In the genomic region with DNA sequence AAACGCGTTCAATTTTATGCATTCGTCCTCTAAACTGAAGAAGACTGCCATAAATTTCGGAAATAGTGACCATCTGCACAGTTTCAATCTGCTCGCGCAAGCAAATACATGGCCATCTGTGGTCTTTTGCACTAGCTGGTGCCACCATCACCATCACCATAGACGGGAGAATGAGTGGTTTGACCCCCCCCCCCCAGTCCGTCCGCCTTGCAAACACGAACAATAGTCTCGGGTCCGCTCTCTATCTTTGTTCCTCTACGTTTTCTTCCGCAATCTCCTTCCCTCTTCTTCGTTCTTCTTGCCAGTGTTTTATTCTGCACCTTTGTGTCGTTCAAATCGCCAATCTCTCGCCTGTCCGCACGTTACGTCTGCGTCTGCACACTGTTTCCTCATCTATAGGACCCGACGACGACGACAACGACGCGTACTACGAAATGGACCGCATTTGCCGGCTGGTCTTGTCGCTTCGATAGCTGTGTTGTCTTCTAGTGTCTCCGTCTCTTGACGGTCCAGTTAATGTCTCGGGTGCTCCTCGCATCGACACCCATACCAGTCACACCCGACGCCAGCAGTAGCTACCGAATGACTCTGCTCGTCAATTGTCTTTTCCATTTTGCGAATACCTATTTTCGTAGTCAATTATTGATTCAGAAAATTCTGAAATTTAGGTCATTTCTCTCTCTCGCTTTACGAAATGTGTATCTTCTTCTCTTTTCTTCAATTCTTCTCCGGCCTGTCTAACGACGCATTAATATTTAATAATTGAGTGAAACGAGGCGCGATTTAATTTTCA, we compare ENCODE assay signal across 4 worm cellular contexts.
TF ChIP-seq lines count a peak whose summit lies in the region.

No protein-coding gene starts in this region.

TF ChIP-seq in whole organism, L2 larva, 48 proteins besides CTCF, POLR2A, EP300 and RAD21:
- TF ChIP-seq nhr-10 (tag; optimal IDR thresholded peaks at IDR 0.05; lab: Kevin White, UChicago) = no peak
- TF ChIP-seq F13H6.1 (tag; optimal IDR thresholded peaks at IDR 0.05; lab: Kevin White, UChicago) = peak; percentile 21
- TF ChIP-seq unc-55 (GFP tag; optimal IDR thresholded peaks at IDR 0.05; lab: Kevin White, UChicago) = peak; percentile 22
- peak; percentile 21 for TF ChIP-seq sma-9 (GFP tag; optimal IDR thresholded peaks at IDR 0.05; lab: Kevin White, UChicago)
- TF ChIP-seq sma-9 (tag; optimal IDR thresholded peaks at IDR 0.05; lab: Kevin White, UChicago) = no peak
- peak; percentile 83 for TF ChIP-seq nhr-129 (tag; optimal IDR thresholded peaks at IDR 0.05; lab: Kevin White, UChicago)
- TF ChIP-seq zag-1 (tag; optimal IDR thresholded peaks at IDR 0.05; lab: Kevin White, UChicago) = peak; percentile 51
- no peak for TF ChIP-seq nhr-11 (tag; optimal IDR thresholded peaks at IDR 0.05; lab: Kevin White, UChicago)

TF ChIP-seq in whole organism, L4 larva, 104 proteins besides CTCF, POLR2A, EP300 and RAD21 (continues in another document):
- TF ChIP-seq pqm-1 (tag; optimal IDR thresholded peaks at IDR 0.05; lab: Kevin White, UChicago) (no peak), daf-8 (GFP tag; IDR thresholded peaks at IDR 0.05; lab: Robert Waterston, UW) (no peak), madf-9 (GFP tag; conservative IDR thresholded peaks at IDR 0.05; lab: Robert Waterston, UW) (no peak), nhr-42 (GFP tag; IDR thresholded peaks at IDR 0.05; lab: Robert Waterston, UW) (0 out of 2 replicates have a peak, but pooled peaks have one; percentile 25), ztf-7 (tag; optimal IDR thresholded peaks at IDR 0.05; lab: Kevin White, UChicago) (no peak), spr-1 (tag; optimal IDR thresholded peaks at IDR 0.05; lab: Kevin White, UChicago) (peak; percentile 6), F49E8.2 (tag; optimal IDR thresholded peaks at IDR 0.05; lab: Kevin White, UChicago; ENCODE audit: borderline replicate concordance) (no peak), tag-97 (GFP tag; IDR thresholded peaks at IDR 0.05; lab: Robert Waterston, UW) (no peak), mdt-29 (GFP tag; IDR thresholded peaks at IDR 0.05; lab: Robert Waterston, UW) (no peak), lir-3 (tag; optimal IDR thresholded peaks at IDR 0.05; lab: Kevin White, UChicago) (no peak), F26F4.8 (GFP tag; conservative IDR thresholded peaks at IDR 0.05; lab: Robert Waterston, UW) (no peak), mes-2 (tag; optimal IDR thresholded peaks at IDR 0.05; lab: Kevin White, UChicago; ENCODE audit: poor library complexity, severe bottlenecking) (peak; percentile 27), fkh-10 (GFP tag; optimal IDR thresholded peaks at IDR 0.05; lab: Kevin White, UChicago) (peak; percentile 3), Y75B8A.6 (GFP tag; IDR thresholded peaks at IDR 0.05; lab: Robert Waterston, UW) (no peak), gei-8 (GFP tag; optimal IDR thresholded peaks at IDR 0.05; lab: Kevin White, UChicago) (peak; percentile 14), aha-1 (tag; lab: Kevin White, UChicago) (peak; percentile 32), mep-1 (tag; optimal IDR thresholded peaks at IDR 0.05; lab: Kevin White, UChicago) (peak; percentile 43), hlh-11 (tag; optimal IDR thresholded peaks at IDR 0.05; lab: Kevin White, UChicago) (peak; percentile 51), unc-62 (GFP tag; optimal IDR thresholded peaks at IDR 0.05 in 1 of 2; lab: Kevin White, UChicago) (peak in 1 of 2 experiments; percentile 79), unc-62 (tag; optimal IDR thresholded peaks at IDR 0.05; lab: Kevin White, UChicago) (no peak), snpc-4 (tag; optimal IDR thresholded peaks at IDR 0.05; lab: Kevin White, UChicago) (no peak), mxl-3 (GFP tag; optimal IDR thresholded peaks at IDR 0.05; lab: Kevin White, UChicago) (peak; percentile 32), duxl-1 (tag; optimal IDR thresholded peaks at IDR 0.05; lab: Kevin White, UChicago; ENCODE audit: poor library complexity) (no peak), nhr-28 (tag; optimal IDR thresholded peaks at IDR 0.05; lab: Kevin White, UChicago) (peak; percentile 22), lin-29 (GFP tag; IDR thresholded peaks at IDR 0.05; lab: Robert Waterston, UW) (no peak)

TF ChIP-seq in whole organism, late embryonic, 69 proteins besides CTCF, POLR2A, EP300 and RAD21 (continues in another document):
- TF ChIP-seq ceh-31 (tag; optimal IDR thresholded peaks at IDR 0.05; lab: Kevin White, UChicago) = peak; percentile 83
- no peak for TF ChIP-seq ama-1 (optimal IDR thresholded peaks at IDR 0.05; lab: Kevin White, UChicago)
- no peak for TF ChIP-seq eyg-1 (tag; optimal IDR thresholded peaks at IDR 0.05; lab: Kevin White, UChicago)
- TF ChIP-seq pha-2 (tag; optimal IDR thresholded peaks at IDR 0.05; lab: Kevin White, UChicago) = no peak
- TF ChIP-seq pqm-1 (tag; optimal IDR thresholded peaks at IDR 0.05; lab: Kevin White, UChicago) = no peak
- TF ChIP-seq ztf-16 (tag; optimal IDR thresholded peaks at IDR 0.05; lab: Kevin White, UChicago) = no peak
- peak; percentile 59 for TF ChIP-seq ref-2 (tag; optimal IDR thresholded peaks at IDR 0.05; lab: Kevin White, UChicago)
- no peak for TF ChIP-seq unc-3 (GFP tag; conservative IDR thresholded peaks at IDR 0.05; lab: Robert Waterston, UW)
- no peak for TF ChIP-seq unc-3 (tag; optimal IDR thresholded peaks at IDR 0.05; lab: Kevin White, UChicago)
- TF ChIP-seq hlh-30 (tag; optimal IDR thresholded peaks at IDR 0.05; lab: Kevin White, UChicago; ENCODE audit: insufficient read depth) = peak; percentile 11
- peak; percentile 4 for TF ChIP-seq unc-42 (tag; optimal IDR thresholded peaks at IDR 0.05; lab: Kevin White, UChicago)
- no peak for TF ChIP-seq ceh-48 (tag; optimal IDR thresholded peaks at IDR 0.05; lab: Kevin White, UChicago)
- peak; percentile 66 for TF ChIP-seq hlh-6 (tag; optimal IDR thresholded peaks at IDR 0.05; lab: Kevin White, UChicago)
- peak; percentile 40 for TF ChIP-seq fax-1 (tag; optimal IDR thresholded peaks at IDR 0.05; lab: Kevin White, UChicago)
- TF ChIP-seq C38D4.7 (GFP tag; optimal IDR thresholded peaks at IDR 0.05; lab: Kevin White, UChicago) = no peak
- TF ChIP-seq dve-1 (tag; optimal IDR thresholded peaks at IDR 0.05; lab: Kevin White, UChicago) = peak; percentile 47
- TF ChIP-seq unc-86 (tag; optimal IDR thresholded peaks at IDR 0.05; lab: Kevin White, UChicago) = peak; percentile 16
- peak; percentile 32 for TF ChIP-seq che-1 (tag; optimal IDR thresholded peaks at IDR 0.05; lab: Kevin White, UChicago)
- peak; percentile 11 for TF ChIP-seq unc-55 (GFP tag; optimal IDR thresholded peaks at IDR 0.05; lab: Kevin White, UChicago)
- peak; percentile 41 for TF ChIP-seq ceh-34 (tag; optimal IDR thresholded peaks at IDR 0.05; lab: Kevin White, UChicago)
- TF ChIP-seq mec-3 (tag; optimal IDR thresholded peaks at IDR 0.05; lab: Kevin White, UChicago; ENCODE audit: borderline replicate concordance) = no peak
- TF ChIP-seq elt-2 (tag; optimal IDR thresholded peaks at IDR 0.05; lab: Kevin White, UChicago) = peak; percentile 1
- peak; percentile 33 for TF ChIP-seq C08G9.2 (tag; optimal IDR thresholded peaks at IDR 0.05; lab: Kevin White, UChicago)
- no peak for TF ChIP-seq odd-2 (tag; optimal IDR thresholded peaks at IDR 0.05; lab: Kevin White, UChicago)
- TF ChIP-seq madf-2 (tag; optimal IDR thresholded peaks at IDR 0.05; lab: Kevin White, UChicago) = peak; percentile 41
- no peak for TF ChIP-seq K02D7.2 (tag; optimal IDR thresholded peaks at IDR 0.05; lab: Kevin White, UChicago)
- peak; percentile 80 for TF ChIP-seq sox-2 (GFP tag; IDR thresholded peaks at IDR 0.05; lab: Robert Waterston, UW)

TF ChIP-seq in whole organism, mixed stage, embryonic, 35 proteins besides CTCF, POLR2A, EP300 and RAD21:
- TF ChIP-seq ceh-43 (GFP tag; optimal IDR thresholded peaks at IDR 0.05; lab: Kevin White, UChicago) (no peak), unc-62 (GFP tag; optimal IDR thresholded peaks at IDR 0.05; lab: Kevin White, UChicago) (peak; percentile 50), ham-2 (GFP tag; optimal IDR thresholded peaks at IDR 0.05; lab: Kevin White, UChicago) (peak; percentile 60), ceh-39 (tag; optimal IDR thresholded peaks at IDR 0.05; lab: Kevin White, UChicago) (peak; percentile 1), drap-1 (GFP tag; optimal IDR thresholded peaks at IDR 0.05; lab: Kevin White, UChicago) (peak; percentile 40), hlh-1 (tag; optimal IDR thresholded peaks at IDR 0.05; lab: Kevin White, UChicago) (peak; percentile 18), nhr-2 (tag; optimal IDR thresholded peaks at IDR 0.05; lab: Kevin White, UChicago) (peak; percentile 20), sem-2 (GFP tag; optimal IDR thresholded peaks at IDR 0.05; lab: Kevin White, UChicago) (no peak), bed-3 (GFP tag; optimal IDR thresholded peaks at IDR 0.05; lab: Kevin White, UChicago) (no peak), mab-5 (tag; optimal IDR thresholded peaks at IDR 0.05; lab: Kevin White, UChicago) (no peak), sptf-1 (tag; optimal IDR thresholded peaks at IDR 0.05; lab: Kevin White, UChicago) (peak; percentile 45), M03D4.4 (tag; optimal IDR thresholded peaks at IDR 0.05; lab: Kevin White, UChicago) (peak; percentile 9), lin-32 (GFP tag; optimal IDR thresholded peaks at IDR 0.05; lab: Kevin White, UChicago) (peak; percentile 73), ces-1 (GFP tag; optimal IDR thresholded peaks at IDR 0.05; lab: Kevin White, UChicago) (peak; percentile 46), unc-120 (tag; optimal IDR thresholded peaks at IDR 0.05; lab: Kevin White, UChicago; ENCODE audit: poor library complexity, severe bottlenecking) (peak; percentile 48), cnd-1 (tag; optimal IDR thresholded peaks at IDR 0.05; lab: Kevin White, UChicago) (peak; percentile 93), mls-2 (tag; optimal IDR thresholded peaks at IDR 0.05; lab: Kevin White, UChicago) (peak; percentile 46), ceh-83 (GFP tag; optimal IDR thresholded peaks at IDR 0.05; lab: Kevin White, UChicago) (peak; percentile 60), ztf-11 (tag; optimal IDR thresholded peaks at IDR 0.05; lab: Kevin White, UChicago) (no peak), nhr-12 (tag; optimal IDR thresholded peaks at IDR 0.05; lab: Kevin White, UChicago) (peak; percentile 43), snpc-4 (tag; optimal IDR thresholded peaks at IDR 0.05; lab: Kevin White, UChicago) (no peak), lin-13 (tag; optimal IDR thresholded peaks at IDR 0.05; lab: Kevin White, UChicago) (peak; percentile 22)
